Worm (Caenorhabditis elegans) whole organism, mixed stage, embryonic: ENCODE results near the gene srt-28.

Source experiments
- ceh-39 ChIP-seq: fragments of 150-350 bp; optimal IDR thresholded peaks from 2 replicates; lab custom pipeline; 2014; ENCODE audit warnings: missing biosample characterization, missing genetic modification characterization
- lin-13 ChIP-seq: fragments of 150-350 bp; optimal IDR thresholded peaks from 2 replicates; lab custom pipeline; 2014; ENCODE audit warnings: missing biosample characterization, missing genetic modification characterization
- nhr-76 ChIP-seq: sonication (generic microtip); optimal IDR thresholded peaks from 2 replicates; lab custom pipeline; 2017; ENCODE audit warnings: missing biosample characterization, missing genetic modification characterization
- pha-4 ChIP-seq: fragments of 150-350 bp; optimal IDR thresholded peaks from 2 replicates; lab custom pipeline; 2018; ENCODE audit warnings: missing biosample characterization, missing genetic modification reagents, missing genetic modification characterization

DNA sequence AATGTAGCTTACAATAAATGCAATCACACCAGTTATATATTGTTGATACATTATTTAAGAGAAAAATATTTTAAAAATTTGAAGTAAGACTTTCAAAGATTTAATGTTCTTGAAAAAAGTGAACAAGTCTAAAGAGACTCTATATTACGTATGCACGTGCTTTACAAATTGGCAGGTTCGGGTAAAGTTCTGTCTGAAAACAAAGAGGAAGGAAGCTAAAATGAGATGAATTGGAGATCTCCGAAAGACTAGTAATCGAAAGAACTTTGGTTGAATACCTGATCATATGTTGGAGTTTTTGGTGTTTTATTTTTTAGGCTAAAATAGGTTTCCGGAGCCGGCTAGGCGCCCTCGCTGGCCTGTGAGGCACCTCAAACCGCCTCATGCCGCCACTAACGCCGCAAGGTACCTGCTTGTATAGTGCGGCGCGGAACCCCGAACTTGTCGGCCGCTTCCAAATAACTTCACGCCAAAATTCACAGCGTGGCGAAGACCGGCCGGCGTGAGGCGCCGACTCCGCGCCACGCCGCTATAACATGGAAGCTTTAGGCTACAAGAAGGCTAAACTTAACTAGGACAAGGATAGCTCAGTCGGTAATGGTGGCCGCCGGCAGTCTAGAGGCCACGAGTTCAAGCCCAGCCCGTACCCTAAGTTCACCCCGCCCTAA is 43.9 kb upstream of the srt-28 start, which contains the start of gene srx-28:
- TF ChIP-seq pha-4 (tag; lab: Kevin White, UChicago) (no peak), nhr-76 (tag; lab: Kevin White, UChicago) (no peak), lin-13 (tag; lab: Kevin White, UChicago) (no peak), ceh-39 (tag; lab: Kevin White, UChicago) (no peak)
